Fruit fly (Drosophila melanogaster) whole organism, embryonic: ENCODE results near the gene CG9444.

ENCODE experiments used
- C15 ChIP-seq: fragments of 200-800 bp; sonication (Bioruptor generic); IDR thresholded peaks from 3 replicates; pipeline ENCODE4 v1.3.6; 2022; ENCODE audit warnings: missing biosample characterization, missing genetic modification characterization
- CG11504 ChIP-seq: fragments of 200-800 bp; sonication (Bioruptor generic); optimal IDR thresholded peaks from 3 replicates; lab custom pipeline; 2019; ENCODE audit warnings: missing biosample characterization, mild to moderate bottlenecking, missing genetic modification characterization, moderate library complexity
- CG13894 ChIP-seq: fragments of 200-800 bp; sonication (Bioruptor generic); optimal IDR thresholded peaks from 3 replicates; lab custom pipeline; 2018; ENCODE audit warnings: missing biosample characterization, mild to moderate bottlenecking, missing genetic modification characterization, moderate library complexity
- CG15073 ChIP-seq: fragments of 200-800 bp; sonication (Bioruptor generic); optimal IDR thresholded peaks from 2 replicates; lab custom pipeline; 2016; ENCODE audit warnings: missing biosample characterization, missing genetic modification characterization
- CG34376 ChIP-seq: fragments of 200-800 bp; sonication (Bioruptor generic); optimal IDR thresholded peaks from 2 replicates; lab custom pipeline; 2018; ENCODE audit warnings: missing biosample characterization, mild to moderate bottlenecking, missing genetic modification characterization
- CG3838 ChIP-seq: fragments of 200-800 bp; sonication (Bioruptor generic); optimal IDR thresholded peaks from 3 replicates; lab custom pipeline; 2016; ENCODE audit warnings: missing biosample characterization, missing genetic modification characterization
- CG7987 ChIP-seq: fragments of 200-800 bp; sonication (Bioruptor generic); optimal IDR thresholded peaks from 2 replicates; lab custom pipeline; 2018; ENCODE audit warnings: missing biosample characterization, mild to moderate bottlenecking, missing genetic modification characterization, moderate library complexity
- CG8089 ChIP-seq: fragments of 200-800 bp; sonication (Bioruptor generic); optimal IDR thresholded peaks from 3 replicates; lab custom pipeline; 2016; ENCODE audit warnings: missing biosample characterization, missing genetic modification characterization
- CG8281 ChIP-seq: fragments of 200-800 bp; sonication (Bioruptor generic); optimal IDR thresholded peaks from 2 replicates; lab custom pipeline; 2018; ENCODE audit warnings: missing biosample characterization, mild to moderate bottlenecking, missing genetic modification characterization, moderate library complexity
- Chrac-16 ChIP-seq: fragments of 200-800 bp; sonication (Bioruptor generic); optimal IDR thresholded peaks from 3 replicates; lab custom pipeline; 2016; ENCODE audit warnings: missing biosample characterization, missing genetic modification characterization
- Deaf1 ChIP-seq: fragments of 200-800 bp; optimal IDR thresholded peaks from 3 replicates; lab custom pipeline; 2019; ENCODE audit warnings: missing biosample characterization, mild to moderate bottlenecking, missing genetic modification characterization, moderate library complexity
- Ets97D ChIP-seq: fragments of 200-800 bp; sonication (Bioruptor generic); optimal IDR thresholded peaks from 3 replicates; lab custom pipeline; 2016; ENCODE audit warnings: missing biosample characterization, missing genetic modification characterization
- GATAe ChIP-seq: fragments of 200-800 bp; sonication (Bioruptor generic); conservative IDR thresholded peaks from 2 replicates; pipeline ENCODE4 v1.3.6; 2022; ENCODE audit warnings: missing biosample characterization, missing genetic modification characterization
- HLH54F ChIP-seq: fragments of 200-800 bp; sonication (Bioruptor generic); optimal IDR thresholded peaks from 3 replicates; lab custom pipeline; 2016; ENCODE audit warnings: missing biosample characterization, missing genetic modification characterization
- Hr3 ChIP-seq: fragments of 200-800 bp; sonication (Bioruptor generic); optimal IDR thresholded peaks from 3 replicates; lab custom pipeline; 2016; ENCODE audit warnings: missing biosample characterization, missing genetic modification characterization
- Hr78 ChIP-seq, 2 experiments: fragments of 200-800 bp in 1 of 2; fragments of >200 bp in 1 of 2; sonication (Bioruptor generic) in 1 of 2; optimal IDR thresholded peaks; 2 replicates each; lab custom pipeline; 2017 to 2019; ENCODE audit warnings: missing biosample characterization in 2 of 2, missing genetic modification characterization in 2 of 2, mild to moderate bottlenecking in 1 of 2, moderate library complexity in 1 of 2
- Opbp ChIP-seq: fragments of 200-800 bp; sonication (Bioruptor generic); IDR thresholded peaks from 3 replicates; pipeline ENCODE4 v1.3.6; 2022; ENCODE audit warnings: missing biosample characterization, missing genetic modification characterization; ENCODE audit not compliant: partially characterized antibody
- Pdp1 ChIP-seq, 2 experiments: fragments of 200-800 bp; sonication (Bioruptor generic); optimal IDR thresholded peaks; 3 replicates each; lab custom pipeline; 2016; ENCODE audit warnings: missing biosample characterization in 2 of 2, missing genetic modification characterization in 2 of 2, mild to moderate bottlenecking in 1 of 2, moderate library complexity in 1 of 2
- Rfx ChIP-seq: fragments of 200-800 bp; sonication (Bioruptor generic); IDR thresholded peaks from 2 replicates; pipeline ENCODE4 v1.3.6; 2022; ENCODE audit warnings: missing biosample characterization, missing genetic modification characterization
- ab ChIP-seq: fragments of 200-800 bp; sonication (Bioruptor generic); optimal IDR thresholded peaks from 2 replicates; lab custom pipeline; 2016; ENCODE audit warnings: missing biosample characterization, missing genetic modification characterization
- exex ChIP-seq: fragments of 200-800 bp; sonication (Bioruptor generic); optimal IDR thresholded peaks from 4 replicates; lab custom pipeline; 2018; ENCODE audit warnings: missing biosample characterization, mild to moderate bottlenecking, missing genetic modification characterization, moderate library complexity
- grn ChIP-seq: fragments of 200-800 bp; sonication (Bioruptor generic); optimal IDR thresholded peaks from 3 replicates; lab custom pipeline; 2017; ENCODE audit warnings: missing biosample characterization, missing genetic modification characterization
- gsb ChIP-seq: fragments of 200-800 bp; sonication (Bioruptor generic); IDR thresholded peaks from 2 replicates; pipeline ENCODE4 v1.3.6; 2022; ENCODE audit warnings: missing biosample characterization, missing genetic modification characterization
- lab ChIP-seq: fragments of 200-800 bp; sonication (Bioruptor generic); optimal IDR thresholded peaks from 3 replicates; lab custom pipeline; 2017; ENCODE audit warnings: missing biosample characterization, missing genetic modification characterization, mild to moderate bottlenecking, moderate library complexity, missing genetic modification reagents
- mirr ChIP-seq: fragments of 200-800 bp; sonication (Bioruptor generic); optimal IDR thresholded peaks from 3 replicates; lab custom pipeline; 2018; ENCODE audit warnings: missing biosample characterization, mild to moderate bottlenecking, missing genetic modification characterization
- nerfin-1 ChIP-seq: fragments of 200-800 bp; sonication (Bioruptor generic); optimal IDR thresholded peaks from 3 replicates; lab custom pipeline; 2019; ENCODE audit warnings: missing biosample characterization, mild to moderate bottlenecking, missing genetic modification characterization, moderate library complexity
- nom ChIP-seq: fragments of 200-800 bp; sonication (Bioruptor generic); optimal IDR thresholded peaks from 2 replicates; lab custom pipeline; 2017; ENCODE audit warnings: missing biosample characterization, missing genetic modification characterization, mild to moderate bottlenecking, moderate library complexity, missing genetic modification reagents
- pita ChIP-seq: fragments of 200-800 bp; sonication (Bioruptor generic); optimal IDR thresholded peaks from 2 replicates; lab custom pipeline; 2017; ENCODE audit warnings: missing biosample characterization, mild to moderate bottlenecking, missing genetic modification characterization
- scrt ChIP-seq: fragments of 200-800 bp; sonication (Bioruptor generic); optimal IDR thresholded peaks from 2 replicates; lab custom pipeline; 2018; ENCODE audit warnings: missing biosample characterization, mild to moderate bottlenecking, missing genetic modification characterization, moderate library complexity
- sd ChIP-seq: fragments of 200-800 bp; sonication (Bioruptor generic); optimal IDR thresholded peaks from 3 replicates; lab custom pipeline; 2018; ENCODE audit warnings: missing biosample characterization, mild to moderate bottlenecking, missing genetic modification characterization, moderate library complexity
- sens ChIP-seq: fragments of 200-800 bp; sonication (Bioruptor generic); peaks from one replicate; lab custom pipeline; 2016; ENCODE audit warnings: missing biosample characterization, missing genetic modification characterization
- shn ChIP-seq: fragments of 200-800 bp; sonication (Bioruptor generic); optimal IDR thresholded peaks from 3 replicates; lab custom pipeline; 2016; ENCODE audit warnings: missing biosample characterization, missing genetic modification characterization
- sob ChIP-seq: fragments of 200-800 bp; sonication (Bioruptor generic); IDR thresholded peaks from 2 replicates; pipeline ENCODE4 v1.3.6; 2022; ENCODE audit warnings: missing biosample characterization, missing genetic modification characterization
- sug ChIP-seq: fragments of 200-800 bp; optimal IDR thresholded peaks from 2 replicates; lab custom pipeline; 2019; ENCODE audit warnings: missing biosample characterization, mild to moderate bottlenecking, missing genetic modification characterization, moderate library complexity

The CG9444 gene

dm6 chr3R:9646104-9646707 is 37.9 kb downstream of the CG9444 start, which contains the start of gene Fst (continued):
- TF ChIP-seq lab (GFP tag; lab: Kevin White, UChicago): peak; percentile 30

dm6 chr3R:9644620-9645019 is 39.4 kb downstream of the CG9444 start:
- TF ChIP-seq Chrac-16 (GFP tag; lab: Kevin White, UChicago) (no peak), HLH54F (GFP tag; lab: Kevin White, UChicago) (no peak), sob (GFP tag; lab: Robert Waterston, UW) (0 out of 2 replicates have a peak, but pooled peaks have one; percentile 10), gsb (GFP tag; lab: Robert Waterston, UW) (no peak), shn (no peak), grn (peak; percentile 40), Pdp1 (GFP tag; optimal IDR thresholded peaks at IDR 0.05; lab: Kevin White, UChicago) (peak in 1 of 2 experiments; percentile 69), lab (GFP tag; lab: Kevin White, UChicago) (peak; percentile 41), Hr78 (GFP tag; optimal IDR thresholded peaks at IDR 0.05; lab: Kevin White, UChicago) (peak in 1 of 2 experiments; percentile 46), Ets97D (GFP tag; lab: Kevin White, UChicago) (no peak), CG34376 (GFP tag; lab: Kevin White, UChicago) (peak; percentile 11), CG13894 (tag; lab: Kevin White, UChicago) (peak; percentile 2), mirr (GFP tag; lab: Kevin White, UChicago) (peak; percentile 66), exex (tag; lab: Kevin White, UChicago) (peak; percentile 84), CG8281 (peak; percentile 93), ab (GFP tag; lab: Kevin White, UChicago) (no peak), nerfin-1 (tag; lab: Kevin White, UChicago) (no peak)

dm6 chr3R:9643977-9644376 is 40.1 kb downstream of the CG9444 start:
- peak; percentile 41 for TF ChIP-seq grn
- peak; percentile 74 for TF ChIP-seq CG34376 (GFP tag; lab: Kevin White, UChicago)
- peak; percentile 39; the same call in 1 of the 2 replicates for TF ChIP-seq GATAe (GFP tag; lab: Robert Waterston, UW)
- peak; percentile 86 for TF ChIP-seq exex (tag; lab: Kevin White, UChicago)
- TF ChIP-seq CG11504 (tag; lab: Kevin White, UChicago): no peak
- no peak for TF ChIP-seq CG15073
- TF ChIP-seq nom (GFP tag; lab: Kevin White, UChicago): no peak
- no peak for TF ChIP-seq CG8089 (GFP tag; lab: Kevin White, UChicago)
- no peak for TF ChIP-seq C15
- TF ChIP-seq sug (tag; lab: Kevin White, UChicago): peak; percentile 61
- no peak for TF ChIP-seq CG3838 (GFP tag; lab: Kevin White, UChicago)
- TF ChIP-seq mirr (GFP tag; lab: Kevin White, UChicago): peak; percentile 61
- TF ChIP-seq sd (tag; lab: Kevin White, UChicago): peak; percentile 83

- TF ChIP-seq Deaf1 (tag; lab: Kevin White, UChicago) (peak; percentile 93), CG7987 (GFP tag; lab: Kevin White, UChicago) (no peak), pita (GFP tag; lab: Kevin White, UChicago) (no peak), Opbp (GFP tag; lab: Robert Waterston, UW) (no peak), CG11504 (tag; lab: Kevin White, UChicago) (peak; percentile 30), scrt (GFP tag; lab: Kevin White, UChicago) (peak; percentile 83), Rfx (GFP tag; lab: Robert Waterston, UW) (0 out of 2 replicates have a peak, but pooled peaks have one; percentile 4), CG13894 (tag; lab: Kevin White, UChicago) (peak; percentile 79), Hr3 (GFP tag; lab: Kevin White, UChicago) (no peak), sens (GFP tag; lab: Kevin White, UChicago) (peak; percentile 16)
Measured at dm6 chr3R:9640313-9640712, 43.8 kb downstream of the CG9444 start.
